Fruit fly (Drosophila melanogaster) whole organism, pupa: ENCODE data around the gene ben.

ENCODE experiments used
- CG10348 ChIP-seq: fragments of 200-800 bp; sonication (Bioruptor generic); IDR thresholded peaks from 2 replicates; pipeline ENCODE4 v1.3.6; 2022; ENCODE audit warnings: missing biosample characterization, missing genetic modification characterization
- CG12605 ChIP-seq: fragments of 200-800 bp; sonication (Bioruptor generic); IDR thresholded peaks from 2 replicates; pipeline ENCODE4 v1.3.6; 2022; ENCODE audit warnings: missing biosample characterization, missing genetic modification characterization
- CG13204 ChIP-seq: fragments of 200-800 bp; sonication (Bioruptor generic); optimal IDR thresholded peaks from 2 replicates; lab custom pipeline; 2018; ENCODE audit warnings: missing biosample characterization, mild to moderate bottlenecking, missing genetic modification characterization, moderate library complexity
- CG14655 ChIP-seq: fragments of 200-800 bp; sonication (Bioruptor generic); optimal IDR thresholded peaks from 3 replicates; lab custom pipeline; 2017; ENCODE audit warnings: mild to moderate bottlenecking, missing biosample characterization, missing genetic modification reagents, missing genetic modification characterization
- CG15710 ChIP-seq: fragments of 200-800 bp; sonication (Bioruptor generic); optimal IDR thresholded peaks from 2 replicates; lab custom pipeline; 2018; ENCODE audit warnings: missing biosample characterization, mild to moderate bottlenecking, missing genetic modification characterization, moderate library complexity
- CG17806 ChIP-seq: fragments of 200-800 bp; sonication (Bioruptor generic); optimal IDR thresholded peaks from 2 replicates; lab custom pipeline; 2018; ENCODE audit warnings: missing biosample characterization, mild to moderate bottlenecking, missing genetic modification characterization, moderate library complexity
- CG32121 ChIP-seq: fragments of 200-800 bp; sonication (Bioruptor generic); IDR thresholded peaks from 2 replicates; pipeline ENCODE4 v1.3.6; 2022; ENCODE audit warnings: missing biosample characterization, missing genetic modification characterization
- CG34367 ChIP-seq: fragments of 200-800 bp; sonication (Bioruptor generic); optimal IDR thresholded peaks from 2 replicates; lab custom pipeline; 2018; ENCODE audit warnings: missing biosample characterization, mild to moderate bottlenecking, missing genetic modification characterization
- CG4496 ChIP-seq: fragments of 200-800 bp; sonication (Bioruptor generic); IDR thresholded peaks from 3 replicates; pipeline ENCODE4 v1.3.6; 2022; ENCODE audit warnings: missing biosample characterization, missing genetic modification characterization
- CG8159 ChIP-seq: fragments of 200-800 bp; sonication (Bioruptor generic); optimal IDR thresholded peaks from 3 replicates; lab custom pipeline; 2018; ENCODE audit warnings: missing biosample characterization, mild to moderate bottlenecking, missing genetic modification characterization, moderate library complexity
- CG8301 ChIP-seq: fragments of 200-800 bp; sonication (Bioruptor generic); optimal IDR thresholded peaks from 2 replicates; lab custom pipeline; 2018; ENCODE audit warnings: missing biosample characterization, mild to moderate bottlenecking, missing genetic modification characterization
- CG9948 ChIP-seq: fragments of 200-800 bp; sonication (Bioruptor generic); optimal IDR thresholded peaks from 2 replicates; lab custom pipeline; 2018; ENCODE audit warnings: missing biosample characterization, mild to moderate bottlenecking, missing genetic modification characterization, moderate library complexity
- D1 ChIP-seq: fragments of 200-800 bp; sonication (Bioruptor generic); optimal IDR thresholded peaks from 2 replicates; lab custom pipeline; 2018; ENCODE audit warnings: missing biosample characterization, mild to moderate bottlenecking, missing genetic modification characterization, moderate library complexity
- EcR ChIP-seq: fragments of 200-800 bp; sonication (Bioruptor generic); optimal IDR thresholded peaks from 3 replicates; lab custom pipeline; 2019; ENCODE audit warnings: missing biosample characterization, missing genetic modification characterization, mild to moderate bottlenecking, moderate library complexity, missing genetic modification reagents
- Ets98B ChIP-seq: fragments of 200-800 bp; sonication (Bioruptor generic); IDR thresholded peaks from 2 replicates; pipeline ENCODE4 v1.3.6; 2022; ENCODE audit warnings: missing biosample characterization, missing genetic modification characterization
- Pif1A ChIP-seq: fragments of 200-800 bp; sonication (Bioruptor generic); optimal IDR thresholded peaks from 3 replicates; lab custom pipeline; 2016; ENCODE audit warnings: missing biosample characterization, missing genetic modification characterization
- Pif1B ChIP-seq: fragments of 200-800 bp; sonication (Bioruptor generic); optimal IDR thresholded peaks from 3 replicates; lab custom pipeline; 2016; ENCODE audit warnings: missing biosample characterization, missing genetic modification characterization
- Snoo ChIP-seq: fragments of 200-800 bp; sonication (Bioruptor generic); optimal IDR thresholded peaks from 3 replicates; lab custom pipeline; 2017; ENCODE audit warnings: missing biosample characterization, mild to moderate bottlenecking, missing genetic modification characterization, inconsistent platforms
- fd96Ca ChIP-seq: fragments of 200-800 bp; sonication (Bioruptor generic); IDR thresholded peaks from 3 replicates; pipeline ENCODE4 v1.3.6; 2022; ENCODE audit warnings: missing biosample characterization, missing genetic modification characterization
- gl ChIP-seq: fragments of 200-800 bp; sonication (Bioruptor generic); optimal IDR thresholded peaks from 2 replicates; lab custom pipeline; 2018; ENCODE audit warnings: missing biosample characterization, mild to moderate bottlenecking, missing genetic modification characterization
- rn ChIP-seq: fragments of 200-800 bp; sonication (Bioruptor generic); IDR thresholded peaks from 2 replicates; pipeline ENCODE4 v1.3.6; 2022; ENCODE audit warnings: missing biosample characterization, missing genetic modification characterization

ben gene

DNA sequence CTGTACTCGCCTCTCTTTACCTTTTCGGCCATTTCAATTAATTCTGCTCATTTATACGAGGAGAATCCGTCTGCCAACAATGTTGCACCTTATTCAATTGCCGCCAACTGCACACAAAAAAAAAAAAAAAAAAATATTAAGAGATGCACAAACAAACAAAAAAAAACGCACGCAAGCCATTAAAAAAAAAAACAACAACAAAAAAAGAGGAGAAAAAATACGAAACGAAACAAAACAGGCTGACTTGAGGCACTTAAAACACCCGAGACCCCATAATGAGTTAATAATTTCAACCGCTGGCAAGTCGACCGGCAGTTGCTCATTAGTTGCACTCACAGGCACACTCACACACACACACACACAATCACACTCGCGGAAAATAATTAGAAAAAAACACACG, 13.1 kb upstream of the ben start:
- no peak for TF ChIP-seq CG14655 (GFP tag; lab: Kevin White, UChicago)
- no peak for TF ChIP-seq Pif1A (GFP tag; lab: Kevin White, UChicago)
- TF ChIP-seq CG8301 (tag; lab: Kevin White, UChicago), result no peak
- TF ChIP-seq D1, result no peak
- TF ChIP-seq EcR (GFP tag; lab: Kevin White, UChicago), result no peak
- TF ChIP-seq CG9948, result no peak
- 0 out of 2 replicates have a peak, but pooled peaks have one; percentile 26 for TF ChIP-seq CG12605 (GFP tag; lab: Robert Waterston, UW)
- no peak for TF ChIP-seq CG8159
- TF ChIP-seq CG4496, result peak; percentile 65; the same call in 2 of the 3 replicates
- TF ChIP-seq rn, result no peak
- peak; percentile 45; the same call in 1 of the 2 replicates for TF ChIP-seq CG32121 (GFP tag; lab: Robert Waterston, UW)
- no peak for TF ChIP-seq gl
- 0 out of 3 replicates have a peak, but pooled peaks have one; percentile 49 for TF ChIP-seq fd96Ca
- no peak for TF ChIP-seq CG13204 (GFP tag; lab: Kevin White, UChicago)
- TF ChIP-seq Snoo (tag; lab: Kevin White, UChicago), result no peak
- TF ChIP-seq CG34367, result no peak
- TF ChIP-seq CG10348 (GFP tag; lab: Robert Waterston, UW), result no peak
- peak; percentile 38; the same call in 1 of the 2 replicates for TF ChIP-seq Ets98B
- TF ChIP-seq CG17806 (tag; lab: Kevin White, UChicago), result no peak
- no peak for TF ChIP-seq CG15710 (tag; lab: Kevin White, UChicago)
- TF ChIP-seq Pif1B (GFP tag; lab: Kevin White, UChicago), result no peak
- TF ChIP-seq, all 21 proteins: peak for 5

DNA sequence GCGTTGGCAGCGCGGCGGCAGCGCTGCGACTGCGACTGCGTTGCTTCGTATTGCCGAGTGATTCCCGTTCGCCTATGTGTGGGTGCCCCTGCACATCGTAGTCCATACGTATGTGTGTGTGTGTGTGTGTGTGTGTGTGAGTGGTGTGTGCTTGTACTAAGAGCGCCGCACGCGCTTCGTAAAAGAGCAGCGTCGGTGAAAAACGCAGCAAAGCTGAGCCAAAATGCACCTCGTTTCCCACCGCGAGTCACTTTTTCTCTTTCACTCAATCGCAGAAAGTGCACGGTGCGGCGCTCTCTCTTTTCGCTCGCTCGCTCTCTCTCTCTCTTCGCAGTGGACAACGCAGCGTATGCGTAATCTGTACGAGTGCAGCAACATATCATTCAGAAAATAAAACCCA, 9.6 kb upstream of the ben start:
- TF ChIP-seq CG8159 (peak; percentile 19), EcR (GFP tag; lab: Kevin White, UChicago) (peak; percentile 12), CG4496 (peak; percentile 91; the same call in 2 of the 3 replicates), fd96Ca (peak; percentile 66; the same call in 2 of the 3 replicates), CG14655 (GFP tag; lab: Kevin White, UChicago) (peak; percentile 59), rn (no peak), Snoo (tag; lab: Kevin White, UChicago) (peak; percentile 23), CG17806 (tag; lab: Kevin White, UChicago) (peak; percentile 2), Ets98B (peak; percentile 82), CG10348 (GFP tag; lab: Robert Waterston, UW) (no peak), CG34367 (peak; percentile 35), CG15710 (tag; lab: Kevin White, UChicago) (peak; percentile 38), Pif1B (GFP tag; lab: Kevin White, UChicago) (peak; percentile 38), CG13204 (GFP tag; lab: Kevin White, UChicago) (peak; percentile 56), D1 (no peak), CG32121 (GFP tag; lab: Robert Waterston, UW) (peak; percentile 71), gl (peak; percentile 79), CG8301 (tag; lab: Kevin White, UChicago) (peak; percentile 42), CG12605 (GFP tag; lab: Robert Waterston, UW) (peak; percentile 92), Pif1A (GFP tag; lab: Kevin White, UChicago) (peak; percentile 32), CG9948 (no peak)
- TF ChIP-seq, all 21 proteins: peak for 17

DNA sequence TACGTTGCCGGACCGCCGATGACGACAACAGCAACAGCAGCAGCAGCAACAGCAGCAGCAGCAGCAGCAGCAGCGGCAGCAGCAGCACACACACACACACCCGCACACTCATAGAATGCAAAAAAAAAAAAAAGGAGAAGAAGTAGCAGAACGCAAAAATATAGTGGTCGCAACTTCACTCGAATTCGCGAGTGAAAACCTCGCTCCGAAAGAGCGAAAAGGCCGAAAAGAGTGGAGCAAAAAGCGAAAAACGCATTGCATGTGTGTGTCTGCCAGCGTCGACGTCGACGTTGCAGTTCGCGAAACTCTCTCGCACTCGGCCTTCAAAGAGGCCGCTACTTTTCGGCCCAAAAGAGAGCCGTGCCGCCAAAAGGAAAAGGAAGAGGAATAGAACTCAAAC, 7.3 kb upstream of the ben start:
- TF ChIP-seq CG8159 (peak; percentile 54), rn (peak; percentile 53; the same call in 1 of the 2 replicates), CG34367 (peak; percentile 75), D1 (no peak), CG15710 (tag; lab: Kevin White, UChicago) (peak; percentile 64), CG12605 (GFP tag; lab: Robert Waterston, UW) (peak; percentile 96), CG4496 (peak; percentile 95), CG32121 (GFP tag; lab: Robert Waterston, UW) (peak; percentile 88), CG13204 (GFP tag; lab: Kevin White, UChicago) (peak; percentile 85), Snoo (tag; lab: Kevin White, UChicago) (peak; percentile 80), CG10348 (GFP tag; lab: Robert Waterston, UW) (no peak), Pif1A (GFP tag; lab: Kevin White, UChicago) (peak; percentile 70), CG17806 (tag; lab: Kevin White, UChicago) (peak; percentile 43), EcR (GFP tag; lab: Kevin White, UChicago) (peak; percentile 11), Pif1B (GFP tag; lab: Kevin White, UChicago) (peak; percentile 72), fd96Ca (peak; percentile 90), gl (peak; percentile 84), CG14655 (GFP tag; lab: Kevin White, UChicago) (peak; percentile 70), CG8301 (tag; lab: Kevin White, UChicago) (peak; percentile 50), CG9948 (peak; percentile 47), Ets98B (peak; percentile 87)
- TF ChIP-seq, all 21 proteins: peak for 19

DNA sequence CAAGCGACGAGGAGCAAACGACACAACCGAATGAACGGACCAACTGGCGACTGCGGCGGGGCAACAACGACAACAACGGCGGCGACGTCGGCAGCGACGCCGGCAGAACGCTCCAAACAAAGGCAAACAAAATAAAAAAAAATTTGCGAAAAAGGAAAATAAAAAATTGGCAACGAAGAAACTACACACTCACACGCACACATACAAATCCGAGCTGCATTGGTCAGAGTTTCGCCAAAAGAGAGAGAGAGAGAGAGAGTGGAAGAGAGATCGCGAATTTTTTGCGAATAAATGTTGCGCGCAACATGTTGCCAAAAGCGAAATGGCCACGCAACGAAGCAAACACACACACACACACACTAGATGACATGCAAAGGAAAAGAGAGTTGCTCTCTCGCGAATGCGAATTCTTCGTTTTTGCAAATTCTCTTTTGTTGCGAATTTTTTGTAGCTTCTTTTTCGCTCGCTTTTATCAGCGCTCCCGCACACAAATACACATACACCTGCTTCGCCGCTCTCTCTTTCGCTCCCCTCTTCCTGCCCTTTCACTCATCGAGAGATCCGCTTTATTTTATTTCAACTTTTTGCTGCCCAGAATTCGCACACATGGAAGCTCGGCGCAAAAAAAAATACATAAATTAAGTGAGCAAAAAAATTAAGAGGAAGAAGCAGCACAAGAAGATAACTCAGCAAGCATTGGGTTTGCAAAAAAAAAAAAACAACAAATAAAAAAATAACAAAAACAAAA, 5.5 kb upstream of the ben start, which contains the start of gene mamo:
Gene mamo (minus strand): TSS at position 54 of the 748 bp plus-strand sequence.
- TF ChIP-seq CG4496 (peak; percentile 98), rn (peak; percentile 77), Snoo (tag; lab: Kevin White, UChicago) (peak; percentile 89), gl (peak; percentile 98), Pif1A (GFP tag; lab: Kevin White, UChicago) (peak; percentile 91), CG17806 (tag; lab: Kevin White, UChicago) (peak; percentile 84), fd96Ca (peak; percentile 95), EcR (GFP tag; lab: Kevin White, UChicago) (peak; percentile 55), CG13204 (GFP tag; lab: Kevin White, UChicago) (peak; percentile 95), CG15710 (tag; lab: Kevin White, UChicago) (peak; percentile 92), CG34367 (peak; percentile 93), D1 (peak; percentile 79), CG32121 (GFP tag; lab: Robert Waterston, UW) (peak; percentile 91), CG8301 (tag; lab: Kevin White, UChicago) (peak; percentile 82), Pif1B (GFP tag; lab: Kevin White, UChicago) (peak; percentile 92), CG8159 (peak; percentile 91), Ets98B (peak; percentile 96), CG9948 (peak; percentile 79), CG12605 (GFP tag; lab: Robert Waterston, UW) (peak; percentile 99), CG10348 (GFP tag; lab: Robert Waterston, UW) (no peak), CG14655 (GFP tag; lab: Kevin White, UChicago) (peak; percentile 93)
